Worm (Caenorhabditis elegans) whole organism, L1 larva: ENCODE results near the gene mec-2.

Experiments used
- C34B4.2 ChIP-seq: sonication (generic microtip); optimal IDR thresholded peaks from 2 replicates; lab custom pipeline; 2017; ENCODE audit warnings: mild to moderate bottlenecking, missing genetic modification characterization, missing compliant biosample characterization
- Y116A8C.19 ChIP-seq: sonication (generic microtip); optimal IDR thresholded peaks from 2 replicates; lab custom pipeline; 2016; ENCODE audit warnings: missing compliant biosample characterization, missing genetic modification characterization, borderline replicate concordance
- aly-2 ChIP-seq: fragments of 150-350 bp; optimal IDR thresholded peaks from 2 replicates; lab custom pipeline; 2014; ENCODE audit warnings: missing biosample characterization, missing genetic modification characterization
- blmp-1 ChIP-seq: fragments of 150-350 bp; optimal IDR thresholded peaks from 2 replicates; lab custom pipeline; 2014; ENCODE audit warnings: missing biosample characterization, missing genetic modification characterization
- ceh-90 ChIP-seq: sonication (generic microtip); optimal IDR thresholded peaks from 2 replicates; lab custom pipeline; 2016; ENCODE audit warnings: missing genetic modification characterization, missing compliant biosample characterization
- ces-1 ChIP-seq: fragments of 150-350 bp; optimal IDR thresholded peaks from 2 replicates; lab custom pipeline; 2014; ENCODE audit warnings: missing biosample characterization, missing genetic modification reagents, missing genetic modification characterization
- dpl-1 ChIP-seq, 3 experiments: fragments of 150-350 bp in 2 of 3; sonication (generic microtip) in 1 of 3; optimal IDR thresholded peaks; 2 replicates each; lab custom pipeline; 2014 to 2017; ENCODE audit warnings: missing biosample characterization in 3 of 3, missing genetic modification characterization in 3 of 3, missing genetic modification reagents in 3 of 3
- dsc-1 ChIP-seq: sonication (generic microtip); optimal IDR thresholded peaks from 2 replicates; lab custom pipeline; 2016; ENCODE audit warnings: mild to moderate bottlenecking, missing genetic modification characterization, missing compliant biosample characterization
- egl-13 ChIP-seq: sonication (generic microtip); optimal IDR thresholded peaks from 2 replicates; lab custom pipeline; 2016; ENCODE audit warnings: missing genotype, missing genetic modification reagents, missing genetic modification characterization, missing compliant biosample characterization
- elt-2 ChIP-seq: sonication (generic microtip); optimal IDR thresholded peaks from 2 replicates; lab custom pipeline; 2016; ENCODE audit warnings: missing genetic modification characterization, mild to moderate bottlenecking, inconsistent platforms, missing compliant biosample characterization, missing genetic modification reagents
- elt-3 ChIP-seq, 6 experiments: fragments of 150-350 bp in 1 of 6; sonication (generic microtip); optimal IDR thresholded peaks; 2 replicates each; lab custom pipeline; 2017 to 2018; ENCODE audit warnings: missing biosample characterization in 6 of 6, missing genetic modification characterization in 6 of 6, inconsistent platforms in 1 of 6
- ets-5 ChIP-seq: fragments of 200-800 bp; sonication (Bioruptor generic); IDR thresholded peaks from 2 replicates; pipeline ENCODE4 v1.3.6; 2022; ENCODE audit warnings: missing genetic modification characterization, missing compliant biosample characterization
- fkh-10 ChIP-seq: sonication (generic microtip); optimal IDR thresholded peaks from 2 replicates; lab custom pipeline; 2017; ENCODE audit warnings: missing biosample characterization, missing genetic modification reagents, missing genetic modification characterization
- fkh-4 ChIP-seq: sonication (generic microtip); optimal IDR thresholded peaks from 2 replicates; lab custom pipeline; 2016; ENCODE audit warnings: missing compliant biosample characterization, missing genetic modification characterization, borderline replicate concordance
- grh-1 ChIP-seq: fragments of 200-800 bp; sonication (Bioruptor generic); IDR thresholded peaks from 2 replicates; pipeline ENCODE4 v1.3.6; 2022; ENCODE audit warnings: missing genetic modification reagents, missing genetic modification characterization, missing compliant biosample characterization
- lin-14 ChIP-seq: fragments of 200-800 bp; sonication (Bioruptor generic); optimal IDR thresholded peaks from 2 replicates; lab custom pipeline; 2018; ENCODE audit warnings: mild to moderate bottlenecking, missing genetic modification characterization, moderate library complexity, missing compliant biosample characterization
- lin-35 ChIP-seq, 2 experiments: fragments of 150-350 bp; optimal IDR thresholded peaks; 2 replicates each; lab custom pipeline; 2014; ENCODE audit warnings: missing biosample characterization in 2 of 2, missing genetic modification characterization in 2 of 2, missing genetic modification reagents in 2 of 2
- lsy-2 ChIP-seq, 2 experiments: fragments of 150-350 bp; optimal IDR thresholded peaks; 2 replicates each; lab custom pipeline; 2014; ENCODE audit warnings: missing biosample characterization in 2 of 2, missing genetic modification characterization in 2 of 2
- mdl-1 ChIP-seq, 2 experiments: fragments of 150-350 bp; optimal IDR thresholded peaks; 2 replicates each; lab custom pipeline; 2014 to 2017; ENCODE audit warnings: missing biosample characterization in 2 of 2, missing genetic modification characterization in 2 of 2, inconsistent platforms in 1 of 2
- mep-1 ChIP-seq: fragments of 150-350 bp; optimal IDR thresholded peaks from 2 replicates; lab custom pipeline; 2014; ENCODE audit warnings: missing biosample characterization, missing genetic modification characterization
- nhr-12 ChIP-seq: sonication (generic microtip); optimal IDR thresholded peaks from 2 replicates; lab custom pipeline; 2017; ENCODE audit warnings: missing biosample characterization, missing genetic modification characterization
- nhr-19 ChIP-seq: fragments of 200-800 bp; sonication (Bioruptor generic); conservative IDR thresholded peaks from 2 replicates; pipeline ENCODE4 v1.3.6; 2022; ENCODE audit warnings: missing genetic modification characterization, missing compliant biosample characterization
- nhr-20 ChIP-seq: sonication (generic microtip); optimal IDR thresholded peaks from 2 replicates; lab custom pipeline; 2016; ENCODE audit warnings: mild to moderate bottlenecking, missing genetic modification characterization, missing compliant biosample characterization
- nhr-47 ChIP-seq: sonication (generic microtip); optimal IDR thresholded peaks from 2 replicates; lab custom pipeline; 2016; ENCODE audit warnings: mild to moderate bottlenecking, missing genetic modification characterization, moderate library complexity, missing compliant biosample characterization
- nhr-71 ChIP-seq: sonication (generic microtip); optimal IDR thresholded peaks from 2 replicates; lab custom pipeline; 2016; ENCODE audit warnings: mild to moderate bottlenecking, missing genetic modification characterization, moderate library complexity, missing compliant biosample characterization
- nhr-85 ChIP-seq: sonication (generic microtip); peaks from one replicate; lab custom pipeline; 2016; ENCODE audit warnings: missing genetic modification characterization, inconsistent platforms, missing compliant biosample characterization
- nhr-90 ChIP-seq: sonication (generic microtip); optimal IDR thresholded peaks from 2 replicates; lab custom pipeline; 2016; ENCODE audit warnings: mild to moderate bottlenecking, missing genetic modification characterization, missing compliant biosample characterization; ENCODE audit not compliant: poor library complexity
- rnt-1 ChIP-seq: sonication (generic microtip); optimal IDR thresholded peaks from 2 replicates; lab custom pipeline; 2016; ENCODE audit warnings: mild to moderate bottlenecking, missing genetic modification characterization, moderate library complexity, missing compliant biosample characterization
- snpc-4 ChIP-seq: fragments of 150-350 bp; optimal IDR thresholded peaks from 2 replicates; lab custom pipeline; 2014; ENCODE audit warnings: missing biosample characterization, missing genetic modification characterization
- snu-23 ChIP-seq: sonication (generic microtip); optimal IDR thresholded peaks from 2 replicates; lab custom pipeline; 2016; ENCODE audit warnings: missing genetic modification characterization, missing compliant biosample characterization
- sptf-1 ChIP-seq: fragments of 150-350 bp; optimal IDR thresholded peaks from 2 replicates; lab custom pipeline; 2014; ENCODE audit warnings: missing biosample characterization, missing genetic modification characterization
- tlp-1 ChIP-seq: fragments of 150-350 bp; optimal IDR thresholded peaks from 2 replicates; lab custom pipeline; 2014; ENCODE audit warnings: missing biosample characterization, missing genetic modification characterization
- ztf-11 ChIP-seq, 2 experiments: sonication (generic microtip); optimal IDR thresholded peaks; 2 replicates each; lab custom pipeline; 2016 to 2017; ENCODE audit warnings: missing genetic modification characterization in 2 of 2, missing biosample characterization in 1 of 2, missing compliant biosample characterization in 1 of 2
- ztf-4 ChIP-seq: fragments of 150-350 bp; optimal IDR thresholded peaks from 2 replicates; lab custom pipeline; 2014; ENCODE audit warnings: missing biosample characterization, missing genetic modification characterization

The mec-2 gene

ce11 chrX:5628432-5628977 is 61.0 kb downstream of the mec-2 start (continued):
- TF ChIP-seq ztf-11 (tag; optimal IDR thresholded peaks at IDR 0.05; lab: Kevin White, UChicago) (no peak), fkh-10 (GFP tag; lab: Kevin White, UChicago) (no peak)

ce11 chrX:5629941-5630340 is 62.4 kb downstream of the mec-2 start, which contains the start of gene argn-1:
argn-1 (plus strand) TSS chrX:5630023.
- peak in 1 of 2 experiments; percentile 52 for TF ChIP-seq mdl-1 (tag; optimal IDR thresholded peaks at IDR 0.05; lab: Kevin White, UChicago)
- TF ChIP-seq ets-5 (GFP tag; lab: Robert Waterston, UW), result no peak
- TF ChIP-seq snpc-4, result no peak
- no peak for TF ChIP-seq nhr-47 (tag; lab: Kevin White, UChicago)
- TF ChIP-seq lin-35 (GFP tag; optimal IDR thresholded peaks at IDR 0.05; lab: Kevin White, UChicago), result peak in 1 of 2 experiments; percentile 38
- peak; percentile 48 for TF ChIP-seq nhr-71 (tag; lab: Kevin White, UChicago)
- TF ChIP-seq snu-23 (GFP tag; lab: Kevin White, UChicago), result peak; percentile 20
- no peak for TF ChIP-seq nhr-12 (tag; lab: Kevin White, UChicago)
- TF ChIP-seq fkh-4 (tag; lab: Kevin White, UChicago), result no peak
- peak; percentile 36; the same call in 1 of the 2 replicates for TF ChIP-seq grh-1 (GFP tag; lab: Robert Waterston, UW)
- no peak for TF ChIP-seq egl-13 (tag; lab: Kevin White, UChicago)
- TF ChIP-seq ces-1, result no peak
- no peak for TF ChIP-seq dsc-1
- peak; percentile 58 for TF ChIP-seq blmp-1
- TF ChIP-seq ceh-90 (tag; lab: Kevin White, UChicago), result no peak
- TF ChIP-seq nhr-20 (tag; lab: Kevin White, UChicago), result peak; percentile 50
- no peak for TF ChIP-seq mep-1 (tag; lab: Kevin White, UChicago)
- no peak for TF ChIP-seq aly-2 (tag; lab: Kevin White, UChicago)
- TF ChIP-seq sptf-1 (tag; lab: Kevin White, UChicago), result no peak
- TF ChIP-seq dpl-1 (GFP tag; optimal IDR thresholded peaks at IDR 0.05; lab: Kevin White, UChicago), result no peak
- peak in 1 of 6 experiments; percentile 42 for TF ChIP-seq elt-3 (tag; optimal IDR thresholded peaks at IDR 0.05; lab: Kevin White, UChicago)
- no peak for TF ChIP-seq fkh-10 (GFP tag; lab: Kevin White, UChicago)
- TF ChIP-seq nhr-19 (GFP tag; lab: Robert Waterston, UW), result no peak; the same call in 1 of the 2 replicates
- TF ChIP-seq nhr-85 (tag; lab: Kevin White, UChicago), result peak; percentile 72
- TF ChIP-seq rnt-1, result no peak
- peak; percentile 52 for TF ChIP-seq nhr-90 (tag; lab: Kevin White, UChicago)
- no peak for TF ChIP-seq Y116A8C.19 (tag; lab: Kevin White, UChicago)
- no peak for TF ChIP-seq ztf-4
- TF ChIP-seq lin-14 (GFP tag; lab: Kevin White, UChicago), result peak; percentile 22

- TF ChIP-seq lsy-2 (tag; optimal IDR thresholded peaks at IDR 0.05; lab: Kevin White, UChicago), result peak in 1 of 2 experiments; percentile 12
- TF ChIP-seq lin-35 (GFP tag; optimal IDR thresholded peaks at IDR 0.05; lab: Kevin White, UChicago), result peak in 1 of 2 experiments; percentile 10
- peak; percentile 17 for TF ChIP-seq lin-14 (GFP tag; lab: Kevin White, UChicago)
- peak; percentile 71 for TF ChIP-seq nhr-85 (tag; lab: Kevin White, UChicago)
- TF ChIP-seq ztf-4, result no peak
- TF ChIP-seq ces-1, result no peak
- TF ChIP-seq nhr-90 (tag; lab: Kevin White, UChicago), result peak; percentile 28
- TF ChIP-seq tlp-1 (tag; lab: Kevin White, UChicago), result no peak
- TF ChIP-seq blmp-1, result peak; percentile 14
- no peak for TF ChIP-seq C34B4.2 (tag; lab: Kevin White, UChicago)
- peak; percentile 15 for TF ChIP-seq nhr-71 (tag; lab: Kevin White, UChicago)
- peak in 3 of 6 experiments; percentile 0 to 41 (median 35) for TF ChIP-seq elt-3 (tag; optimal IDR thresholded peaks at IDR 0.05; lab: Kevin White, UChicago)
- TF ChIP-seq snu-23 (GFP tag; lab: Kevin White, UChicago), result no peak
Observed at ce11 chrX:5631008-5631407, 63.5 kb downstream of the mec-2 start.

ce11 chrX:5631626-5632025 is 64.1 kb downstream of the mec-2 start, which contains the start of gene T22B7.8:
T22B7.8 (plus strand) TSS chrX:5631926.
- TF ChIP-seq elt-2 (tag; lab: Kevin White, UChicago) (peak; percentile 6), dpl-1 (GFP tag; optimal IDR thresholded peaks at IDR 0.05; lab: Kevin White, UChicago) (no peak)
